Worm (Caenorhabditis elegans) whole organism, mixed stage, embryonic: ENCODE data around the gene F52C9.5.

Experiments used
- elt-1 ChIP-seq: sonication (generic microtip); optimal IDR thresholded peaks from 2 replicates; lab custom pipeline; 2017; ENCODE audit warnings: missing genetic modification characterization, mild to moderate bottlenecking, missing compliant biosample characterization, antibody characterized with exemption, moderate library complexity, borderline replicate concordance; ENCODE audit not compliant: insufficient read depth
- elt-3 ChIP-seq: fragments of 150-350 bp; optimal IDR thresholded peaks from 2 replicates; lab custom pipeline; 2014; ENCODE audit warnings: missing biosample characterization, missing genetic modification characterization
- flh-1 ChIP-seq: fragments of 200-800 bp; sonication (Bioruptor generic); optimal IDR thresholded peaks from 2 replicates; lab custom pipeline; 2018; ENCODE audit warnings: mild to moderate bottlenecking, missing genetic modification characterization, moderate library complexity, missing compliant biosample characterization
- nhr-2 ChIP-seq: fragments of 150-350 bp; optimal IDR thresholded peaks from 2 replicates; lab custom pipeline; 2014; ENCODE audit warnings: missing biosample characterization, missing genetic modification characterization
- pha-4 ChIP-seq: fragments of 150-350 bp; optimal IDR thresholded peaks from 2 replicates; lab custom pipeline; 2018; ENCODE audit warnings: missing biosample characterization, missing genetic modification reagents, missing genetic modification characterization
- unc-62 ChIP-seq: fragments of 150-350 bp; optimal IDR thresholded peaks from 2 replicates; lab custom pipeline; 2014; ENCODE audit warnings: missing biosample characterization, missing genetic modification reagents, missing genetic modification characterization

- no peak for TF ChIP-seq unc-62 (GFP tag; lab: Kevin White, UChicago)
- no peak for TF ChIP-seq elt-3
- no peak for TF ChIP-seq elt-1
- no peak for TF ChIP-seq nhr-2 (tag; lab: Kevin White, UChicago)
- no peak for TF ChIP-seq flh-1
- no peak for TF ChIP-seq pha-4 (tag; lab: Kevin White, UChicago)
Observed at ce11 chrIII:5344561-5344960, 42.5 kb downstream of the F52C9.5 start.
